Worm (Caenorhabditis elegans): ENCODE measurements around the gene D1014.7.

ce11 chrV:8104473-8104872, 13.6 kb upstream of the D1014.7 start, which contains the start of gene srlf-16:
- TF ChIP-seq nhr-76 (tag; optimal IDR thresholded peaks at IDR 0.05) (no peak), R02D3.7 (tag; optimal IDR thresholded peaks at IDR 0.05) (no peak), elt-1 (tag; optimal IDR thresholded peaks at IDR 0.05) (no peak), nhr-11 (tag; optimal IDR thresholded peaks at IDR 0.05) (no peak), nhr-237 (tag; optimal IDR thresholded peaks at IDR 0.05) (no peak), unc-39 (tag; optimal IDR thresholded peaks at IDR 0.05) (no peak), ama-1 (optimal IDR thresholded peaks at IDR 0.05) (no peak), egl-27 (tag; optimal IDR thresholded peaks at IDR 0.05) (no peak), nhr-28 (tag; optimal IDR thresholded peaks at IDR 0.05) (no peak), sea-2 (GFP tag; optimal IDR thresholded peaks at IDR 0.05) (no peak), lin-39 (tag; optimal IDR thresholded peaks at IDR 0.05) (no peak), ztf-4 (tag; optimal IDR thresholded peaks at IDR 0.05) (no peak), snpc-4 (tag; optimal IDR thresholded peaks at IDR 0.05) (no peak)

Data from whole organism, L3 larva.